Worm (Caenorhabditis elegans): Measurements from ENCODE around the gene mrps-11.

DNA sequence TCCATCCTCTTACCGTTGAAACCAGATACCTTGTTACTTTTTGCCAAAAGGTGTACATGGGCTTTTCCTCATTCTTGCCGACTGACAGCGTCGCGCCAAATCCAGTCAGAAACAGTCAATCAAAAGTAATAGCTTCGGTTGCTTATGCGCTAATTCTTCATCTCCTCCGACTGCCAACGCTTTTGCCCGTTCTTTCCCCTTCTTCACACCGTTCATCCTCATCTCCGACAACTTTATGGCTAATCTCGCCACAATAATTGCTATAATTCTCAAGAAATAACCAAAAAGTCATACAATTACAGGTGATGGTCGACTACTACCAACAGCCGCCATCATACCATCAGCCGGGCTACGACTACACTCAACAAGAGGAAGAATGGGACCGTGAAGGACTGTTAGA lies 16.3 kb downstream of the mrps-11 start, which contains the start of gene atn-1:
- TF ChIP-seq him-1 (tag; optimal IDR thresholded peaks at IDR 0.05) = no peak
- TF ChIP-seq dao-5 (tag; optimal IDR thresholded peaks at IDR 0.05) = no peak
- TF ChIP-seq W03F9.2 (tag; optimal IDR thresholded peaks at IDR 0.05) = no peak
